Worm (Caenorhabditis elegans): ENCODE results near the gene F09C12.8.

ce11 chrII:5150829-5151228 is 38.6 kb downstream of the F09C12.8 start, which contains the start of gene srb-16:
- no peak for TF ChIP-seq lin-39 (tag; optimal IDR thresholded peaks at IDR 0.05)
- no peak for TF ChIP-seq fos-1 (tag; optimal IDR thresholded peaks at IDR 0.05)
- TF ChIP-seq pqm-1 (tag; optimal IDR thresholded peaks at IDR 0.05), result no peak
- TF ChIP-seq tbx-2 (tag; optimal IDR thresholded peaks at IDR 0.05), result no peak
- TF ChIP-seq ama-1 (optimal IDR thresholded peaks at IDR 0.05), result no peak
- TF ChIP-seq ztf-4 (tag; optimal IDR thresholded peaks at IDR 0.05), result no peak
- TF ChIP-seq jun-1 (tag; optimal IDR thresholded peaks at IDR 0.05), result no peak
- TF ChIP-seq ceh-82 (tag; optimal IDR thresholded peaks at IDR 0.05), result no peak

Measured in whole organism, L3 larva.